Comparison of ENCODE assay signal across 4 worm cellular contexts in the genomic region with DNA sequence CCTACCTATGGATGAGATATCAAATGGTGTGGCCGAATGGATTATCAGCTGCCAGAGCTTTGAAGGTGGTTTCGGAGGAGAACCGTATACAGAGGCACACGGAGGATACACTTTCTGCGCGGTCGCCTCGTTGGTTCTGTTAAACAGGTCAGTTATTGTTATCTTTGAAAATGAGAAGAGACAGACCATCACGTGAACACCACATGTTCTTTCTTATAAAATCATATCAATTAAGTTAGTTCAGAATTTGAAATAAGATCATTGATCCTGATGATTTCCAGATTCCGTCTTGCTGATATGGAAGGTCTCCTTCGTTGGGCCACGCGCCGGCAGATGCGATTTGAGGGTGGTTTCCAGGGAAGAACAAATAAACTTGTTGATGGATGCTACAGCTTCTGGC.
TF ChIP-seq lines count a peak whose summit lies in the region.

No protein-coding gene starts in this region.

TF ChIP-seq in whole organism, L1 larva, 84 proteins besides CTCF, POLR2A, EP300 and RAD21:
- TF ChIP-seq elt-3 (tag; optimal IDR thresholded peaks at IDR 0.05; lab: Kevin White, UChicago) (peak in 1 of 6 experiments; percentile 69), lin-35 (GFP tag; optimal IDR thresholded peaks at IDR 0.05; lab: Kevin White, UChicago) (no peak), unc-30 (tag; optimal IDR thresholded peaks at IDR 0.05; lab: Kevin White, UChicago) (no peak), lin-14 (GFP tag; optimal IDR thresholded peaks at IDR 0.05; lab: Kevin White, UChicago) (no peak), nhr-28 (tag; optimal IDR thresholded peaks at IDR 0.05; lab: Kevin White, UChicago) (no peak), isw-1 (GFP tag; IDR thresholded peaks at IDR 0.05; lab: Robert Waterston, UW) (no peak), zag-1 (tag; optimal IDR thresholded peaks at IDR 0.05; lab: Kevin White, UChicago) (no peak), mab-9 (GFP tag; IDR thresholded peaks at IDR 0.05; lab: Robert Waterston, UW) (no peak), nhr-71 (tag; optimal IDR thresholded peaks at IDR 0.05; lab: Kevin White, UChicago) (peak; percentile 14), vab-15 (tag; optimal IDR thresholded peaks at IDR 0.05; lab: Kevin White, UChicago) (no peak), mdl-1 (tag; optimal IDR thresholded peaks at IDR 0.05; lab: Kevin White, UChicago) (no peak)

TF ChIP-seq in whole organism, L2 larva, 48 proteins besides CTCF, POLR2A, EP300 and RAD21:
- no peak for TF ChIP-seq unc-39 (tag; optimal IDR thresholded peaks at IDR 0.05; lab: Kevin White, UChicago)
- peak; percentile 35 for TF ChIP-seq nhr-21 (tag; optimal IDR thresholded peaks at IDR 0.05; lab: Kevin White, UChicago)
- no peak for TF ChIP-seq lin-11 (tag; optimal IDR thresholded peaks at IDR 0.05; lab: Kevin White, UChicago)
TF ChIP-seq in whole organism, L2 larva: peak in this region for 1.

TF ChIP-seq in whole organism, L4 larva, 104 proteins besides CTCF, POLR2A, EP300 and RAD21:
- TF ChIP-seq hlh-30 (tag; optimal IDR thresholded peaks at IDR 0.05; lab: Kevin White, UChicago; ENCODE audit: insufficient read depth) = peak; percentile 58
- TF ChIP-seq dmd-6 (GFP tag; IDR thresholded peaks at IDR 0.05; lab: Robert Waterston, UW) = peak; percentile 26; the same call in 1 of the 2 replicates
- TF ChIP-seq php-3 (GFP tag; IDR thresholded peaks at IDR 0.05; lab: Robert Waterston, UW) = no peak
- peak; percentile 38 for TF ChIP-seq mxl-3 (GFP tag; optimal IDR thresholded peaks at IDR 0.05; lab: Kevin White, UChicago)
- no peak for TF ChIP-seq zfp-3 (GFP tag; conservative IDR thresholded peaks at IDR 0.05; lab: Robert Waterston, UW)
- peak; percentile 37 for TF ChIP-seq nhr-28 (tag; optimal IDR thresholded peaks at IDR 0.05; lab: Kevin White, UChicago)
- TF ChIP-seq mxl-2 (GFP tag; conservative IDR thresholded peaks at IDR 0.05; lab: Robert Waterston, UW) = peak; percentile 63; the same call in 1 of the 2 replicates
- TF ChIP-seq ceh-20 (GFP tag; IDR thresholded peaks at IDR 0.05; lab: Robert Waterston, UW) = no peak
- TF ChIP-seq ztf-11 (tag; optimal IDR thresholded peaks at IDR 0.05; lab: Kevin White, UChicago) = no peak

TF ChIP-seq in whole organism, young adult, 124 proteins besides CTCF, POLR2A, EP300 and RAD21:
- TF ChIP-seq Y95B8A.8 (GFP tag; IDR thresholded peaks at IDR 0.05; lab: Robert Waterston, UW) = no peak
- peak; percentile 25 for TF ChIP-seq ztf-26 (tag; optimal IDR thresholded peaks at IDR 0.05; lab: Kevin White, UChicago)
TF ChIP-seq in whole organism, young adult: peak in this region for 1.
